Worm (Caenorhabditis elegans) whole organism, L1 larva: Measurements from ENCODE around the gene Y43E12A.2.

ENCODE experiments used
- C04F5.9 ChIP-seq: sonication (generic microtip); optimal IDR thresholded peaks from 2 replicates; lab custom pipeline; 2016; ENCODE audit warnings: missing genetic modification characterization, missing compliant biosample characterization
- C34B4.2 ChIP-seq: sonication (generic microtip); optimal IDR thresholded peaks from 2 replicates; lab custom pipeline; 2017; ENCODE audit warnings: mild to moderate bottlenecking, missing genetic modification characterization, missing compliant biosample characterization
- F16B12.6 ChIP-seq: fragments of 150-350 bp; optimal IDR thresholded peaks from 2 replicates; lab custom pipeline; 2014; ENCODE audit warnings: missing biosample characterization, missing genetic modification characterization
- Y116A8C.19 ChIP-seq: sonication (generic microtip); optimal IDR thresholded peaks from 2 replicates; lab custom pipeline; 2016; ENCODE audit warnings: missing compliant biosample characterization, missing genetic modification characterization, borderline replicate concordance
- aha-1 ChIP-seq: fragments of 150-350 bp; optimal IDR thresholded peaks from 2 replicates; lab custom pipeline; 2014; ENCODE audit warnings: missing biosample characterization, missing genetic modification characterization
- aly-2 ChIP-seq: fragments of 150-350 bp; optimal IDR thresholded peaks from 2 replicates; lab custom pipeline; 2014; ENCODE audit warnings: missing biosample characterization, missing genetic modification characterization
- ceh-63 ChIP-seq: fragments of 200-800 bp; sonication (Bioruptor generic); optimal IDR thresholded peaks from 2 replicates; lab custom pipeline; 2018; ENCODE audit warnings: mild to moderate bottlenecking, missing genetic modification characterization, missing compliant biosample characterization
- ceh-8 ChIP-seq: fragments of 200-800 bp; sonication (Bioruptor generic); optimal IDR thresholded peaks from 2 replicates; lab custom pipeline; 2018; ENCODE audit warnings: mild to moderate bottlenecking, missing genetic modification characterization, moderate library complexity, missing compliant biosample characterization
- ceh-82 ChIP-seq, 3 experiments: fragments of 150-350 bp in 1 of 3; sonication (generic microtip) in 2 of 3; optimal IDR thresholded peaks; 2 replicates each; lab custom pipeline; 2014 to 2017; ENCODE audit warnings: missing biosample characterization in 3 of 3, missing genetic modification characterization in 3 of 3
- ceh-88 ChIP-seq: fragments of 200-800 bp; sonication (Bioruptor generic); IDR thresholded peaks from 2 replicates; pipeline ENCODE4 v1.3.6; 2022; ENCODE audit warnings: missing genetic modification characterization, missing compliant biosample characterization
- ceh-90 ChIP-seq: sonication (generic microtip); optimal IDR thresholded peaks from 2 replicates; lab custom pipeline; 2016; ENCODE audit warnings: missing genetic modification characterization, missing compliant biosample characterization
- ces-1 ChIP-seq: fragments of 150-350 bp; optimal IDR thresholded peaks from 2 replicates; lab custom pipeline; 2014; ENCODE audit warnings: missing biosample characterization, missing genetic modification reagents, missing genetic modification characterization
- dsc-1 ChIP-seq: sonication (generic microtip); optimal IDR thresholded peaks from 2 replicates; lab custom pipeline; 2016; ENCODE audit warnings: mild to moderate bottlenecking, missing genetic modification characterization, missing compliant biosample characterization
- efl-1 ChIP-seq, 4 experiments: fragments of 150-350 bp; optimal IDR thresholded peaks in 3 of 4; peaks in 1 of 4; 1 replicate in 1 of 4; 2 replicates in 3 of 4; lab custom pipeline; 2014; ENCODE audit warnings: missing biosample characterization in 2 of 4, missing genetic modification characterization in 2 of 4, missing genetic modification reagents in 2 of 4
- egl-13 ChIP-seq: sonication (generic microtip); optimal IDR thresholded peaks from 2 replicates; lab custom pipeline; 2016; ENCODE audit warnings: missing genotype, missing genetic modification reagents, missing genetic modification characterization, missing compliant biosample characterization
- egl-27 ChIP-seq, 2 experiments: fragments of 150-350 bp in 1 of 2; sonication (generic microtip); optimal IDR thresholded peaks; 3 replicates each; lab custom pipeline; 2017 to 2018; ENCODE audit warnings: missing biosample characterization in 2 of 2, missing genetic modification characterization in 2 of 2, missing genetic modification reagents in 2 of 2
- elt-2 ChIP-seq: sonication (generic microtip); optimal IDR thresholded peaks from 2 replicates; lab custom pipeline; 2016; ENCODE audit warnings: missing genetic modification characterization, mild to moderate bottlenecking, inconsistent platforms, missing compliant biosample characterization, missing genetic modification reagents
- ets-5 ChIP-seq: fragments of 200-800 bp; sonication (Bioruptor generic); IDR thresholded peaks from 2 replicates; pipeline ENCODE4 v1.3.6; 2022; ENCODE audit warnings: missing genetic modification characterization, missing compliant biosample characterization
- fkh-4 ChIP-seq: sonication (generic microtip); optimal IDR thresholded peaks from 2 replicates; lab custom pipeline; 2016; ENCODE audit warnings: missing compliant biosample characterization, missing genetic modification characterization, borderline replicate concordance
- fkh-8 ChIP-seq: sonication (generic microtip); optimal IDR thresholded peaks from 2 replicates; lab custom pipeline; 2016; ENCODE audit warnings: mild to moderate bottlenecking, missing genetic modification characterization, missing compliant biosample characterization
- fos-1 ChIP-seq: fragments of 150-350 bp; optimal IDR thresholded peaks from 2 replicates; lab custom pipeline; 2014; ENCODE audit warnings: missing biosample characterization, missing genetic modification characterization
- grh-1 ChIP-seq: fragments of 200-800 bp; sonication (Bioruptor generic); IDR thresholded peaks from 2 replicates; pipeline ENCODE4 v1.3.6; 2022; ENCODE audit warnings: missing genetic modification reagents, missing genetic modification characterization, missing compliant biosample characterization
- hlh-4 ChIP-seq: sonication (generic microtip); optimal IDR thresholded peaks from 2 replicates; lab custom pipeline; 2016; ENCODE audit warnings: mild to moderate bottlenecking, missing genetic modification characterization, missing compliant biosample characterization
- hpl-2 ChIP-seq: fragments of 150-350 bp; optimal IDR thresholded peaks from 2 replicates; lab custom pipeline; 2014; ENCODE audit warnings: missing biosample characterization, missing genetic modification reagents, missing genetic modification characterization
- irx-1 ChIP-seq: sonication (generic microtip); optimal IDR thresholded peaks from 2 replicates; lab custom pipeline; 2016; ENCODE audit warnings: missing genetic modification characterization, missing compliant biosample characterization
- jun-1 ChIP-seq: fragments of 150-350 bp; optimal IDR thresholded peaks from 2 replicates; lab custom pipeline; 2014; ENCODE audit warnings: missing biosample characterization, missing genetic modification reagents, missing genetic modification characterization
- lin-35 ChIP-seq, 2 experiments: fragments of 150-350 bp; optimal IDR thresholded peaks; 2 replicates each; lab custom pipeline; 2014; ENCODE audit warnings: missing biosample characterization in 2 of 2, missing genetic modification characterization in 2 of 2, missing genetic modification reagents in 2 of 2
- lir-3 ChIP-seq: sonication (generic microtip); optimal IDR thresholded peaks from 2 replicates; lab custom pipeline; 2016; ENCODE audit warnings: mild to moderate bottlenecking, missing genetic modification characterization, moderate library complexity, missing compliant biosample characterization; ENCODE audit not compliant: poor library complexity
- lsy-2 ChIP-seq, 2 experiments: fragments of 150-350 bp; optimal IDR thresholded peaks; 2 replicates each; lab custom pipeline; 2014; ENCODE audit warnings: missing biosample characterization in 2 of 2, missing genetic modification characterization in 2 of 2
- mab-9 ChIP-seq: fragments of 200-800 bp; sonication (Bioruptor generic); IDR thresholded peaks from 2 replicates; pipeline ENCODE4 v1.3.6; 2022; ENCODE audit warnings: missing genetic modification reagents, missing genetic modification characterization, missing compliant biosample characterization
- mef-2 ChIP-seq: fragments of 150-350 bp; optimal IDR thresholded peaks from 2 replicates; lab custom pipeline; 2014; ENCODE audit warnings: missing biosample characterization, missing genetic modification characterization
- nhr-11 ChIP-seq: fragments of 150-350 bp; optimal IDR thresholded peaks from 2 replicates; lab custom pipeline; 2014; ENCODE audit warnings: missing biosample characterization, missing genetic modification characterization
- nhr-19 ChIP-seq: fragments of 200-800 bp; sonication (Bioruptor generic); conservative IDR thresholded peaks from 2 replicates; pipeline ENCODE4 v1.3.6; 2022; ENCODE audit warnings: missing genetic modification characterization, missing compliant biosample characterization
- nhr-28 ChIP-seq: fragments of 150-350 bp; optimal IDR thresholded peaks from 2 replicates; lab custom pipeline; 2014; ENCODE audit warnings: missing biosample characterization, missing genetic modification characterization
- nhr-47 ChIP-seq: sonication (generic microtip); optimal IDR thresholded peaks from 2 replicates; lab custom pipeline; 2016; ENCODE audit warnings: mild to moderate bottlenecking, missing genetic modification characterization, moderate library complexity, missing compliant biosample characterization
- nhr-71 ChIP-seq: sonication (generic microtip); optimal IDR thresholded peaks from 2 replicates; lab custom pipeline; 2016; ENCODE audit warnings: mild to moderate bottlenecking, missing genetic modification characterization, moderate library complexity, missing compliant biosample characterization
- nhr-84 ChIP-seq: sonication (generic microtip); optimal IDR thresholded peaks from 2 replicates; lab custom pipeline; 2017; ENCODE audit warnings: missing biosample characterization, missing genetic modification characterization
- nhr-85 ChIP-seq: sonication (generic microtip); peaks from one replicate; lab custom pipeline; 2016; ENCODE audit warnings: missing genetic modification characterization, inconsistent platforms, missing compliant biosample characterization
- snu-23 ChIP-seq: sonication (generic microtip); optimal IDR thresholded peaks from 2 replicates; lab custom pipeline; 2016; ENCODE audit warnings: missing genetic modification characterization, missing compliant biosample characterization
- sox-4 ChIP-seq: sonication (generic microtip); optimal IDR thresholded peaks from 2 replicates; lab custom pipeline; 2016; ENCODE audit warnings: missing genetic modification characterization, missing compliant biosample characterization
- sptf-1 ChIP-seq: fragments of 150-350 bp; optimal IDR thresholded peaks from 2 replicates; lab custom pipeline; 2014; ENCODE audit warnings: missing biosample characterization, missing genetic modification characterization
- tbx-2 ChIP-seq: sonication (generic microtip); optimal IDR thresholded peaks from 2 replicates; lab custom pipeline; 2016; ENCODE audit warnings: missing genetic modification characterization, missing compliant biosample characterization
- unc-130 ChIP-seq: fragments of 150-350 bp; optimal IDR thresholded peaks from 2 replicates; lab custom pipeline; 2017; ENCODE audit warnings: missing biosample characterization, missing genetic modification characterization, inconsistent platforms
- unc-30 ChIP-seq: sonication (generic microtip); optimal IDR thresholded peaks from 2 replicates; lab custom pipeline; 2017; ENCODE audit warnings: missing biosample characterization, missing genetic modification characterization
- unc-62 ChIP-seq: fragments of 150-350 bp; optimal IDR thresholded peaks from 2 replicates; lab custom pipeline; 2014; ENCODE audit warnings: missing biosample characterization, missing genetic modification reagents, missing genetic modification characterization
- unc-86 ChIP-seq: sonication (generic microtip); optimal IDR thresholded peaks from 2 replicates; lab custom pipeline; 2016; ENCODE audit warnings: missing genetic modification characterization, missing compliant biosample characterization
- vab-15 ChIP-seq: sonication (generic microtip); optimal IDR thresholded peaks from 2 replicates; lab custom pipeline; 2017; ENCODE audit warnings: missing genotype, mild to moderate bottlenecking, missing genetic modification characterization, missing compliant biosample characterization
- xbp-1 ChIP-seq: sonication (generic microtip); optimal IDR thresholded peaks from 2 replicates; lab custom pipeline; 2016; ENCODE audit warnings: missing genetic modification characterization, missing compliant biosample characterization
- zag-1 ChIP-seq: fragments of 150-350 bp; optimal IDR thresholded peaks from 2 replicates; lab custom pipeline; 2014; ENCODE audit warnings: missing biosample characterization, missing genetic modification characterization
- zip-4 ChIP-seq: fragments of 200-800 bp; sonication (Bioruptor generic); optimal IDR thresholded peaks from 2 replicates; lab custom pipeline; 2018; ENCODE audit warnings: mild to moderate bottlenecking, missing genetic modification characterization, moderate library complexity, missing compliant biosample characterization
- ztf-11 ChIP-seq, 2 experiments: sonication (generic microtip); optimal IDR thresholded peaks; 2 replicates each; lab custom pipeline; 2016 to 2017; ENCODE audit warnings: missing genetic modification characterization in 2 of 2, missing biosample characterization in 1 of 2, missing compliant biosample characterization in 1 of 2
- ztf-4 ChIP-seq: fragments of 150-350 bp; optimal IDR thresholded peaks from 2 replicates; lab custom pipeline; 2014; ENCODE audit warnings: missing biosample characterization, missing genetic modification characterization

Y43E12A.2 gene

ce11 chrIV:10935336-10935735 lies 46.5 kb upstream of the Y43E12A.2 start (continued):
- no peak for TF ChIP-seq ets-5 (GFP tag; lab: Robert Waterston, UW)
- TF ChIP-seq zag-1, result no peak
- TF ChIP-seq nhr-28 (tag; lab: Kevin White, UChicago), result no peak
- TF ChIP-seq xbp-1, result peak; percentile 91
- TF ChIP-seq hlh-4 (tag; lab: Kevin White, UChicago), result no peak
- TF ChIP-seq nhr-85 (tag; lab: Kevin White, UChicago), result peak; percentile 93
- peak; percentile 96 for TF ChIP-seq unc-86 (tag; lab: Kevin White, UChicago)
- TF ChIP-seq aly-2 (tag; lab: Kevin White, UChicago), result peak; percentile 67
- TF ChIP-seq C04F5.9 (tag; lab: Kevin White, UChicago), result peak; percentile 60
- no peak for TF ChIP-seq C34B4.2 (tag; lab: Kevin White, UChicago)
- TF ChIP-seq aha-1 (tag; lab: Kevin White, UChicago), result peak; percentile 63
- peak; percentile 76 for TF ChIP-seq irx-1 (tag; lab: Kevin White, UChicago)
- TF ChIP-seq ceh-82 (tag; optimal IDR thresholded peaks at IDR 0.05; lab: Kevin White, UChicago), result peak; percentile 47 to 84 (median 66)
- no peak for TF ChIP-seq sptf-1 (tag; lab: Kevin White, UChicago)
- TF ChIP-seq lsy-2 (tag; optimal IDR thresholded peaks at IDR 0.05; lab: Kevin White, UChicago), result peak; percentile 89 to 90
- peak; percentile 93 for TF ChIP-seq nhr-47 (tag; lab: Kevin White, UChicago)
- TF ChIP-seq mef-2 (tag; lab: Kevin White, UChicago), result peak; percentile 85
- no peak for TF ChIP-seq ceh-63 (GFP tag; lab: Kevin White, UChicago)
- peak; percentile 79 to 86 for TF ChIP-seq lin-35 (GFP tag; optimal IDR thresholded peaks at IDR 0.05; lab: Kevin White, UChicago)
- TF ChIP-seq nhr-84 (tag; lab: Kevin White, UChicago), result no peak
- TF ChIP-seq egl-13 (tag; lab: Kevin White, UChicago), result peak; percentile 83
- TF ChIP-seq vab-15 (tag; lab: Kevin White, UChicago), result peak; percentile 80
- peak; percentile 92 for TF ChIP-seq nhr-19 (GFP tag; lab: Robert Waterston, UW)
- TF ChIP-seq jun-1, result peak; percentile 87
- no peak for TF ChIP-seq mab-9 (GFP tag; lab: Robert Waterston, UW)
- peak; percentile 30 for TF ChIP-seq hpl-2
- TF ChIP-seq ztf-11 (tag; optimal IDR thresholded peaks at IDR 0.05; lab: Kevin White, UChicago), result peak in 1 of 2 experiments; percentile 86
- peak; percentile 90 for TF ChIP-seq nhr-11 (tag; lab: Kevin White, UChicago)
- peak; percentile 11 for TF ChIP-seq F16B12.6 (tag; lab: Kevin White, UChicago)
- TF ChIP-seq unc-130 (tag; lab: Kevin White, UChicago), result peak; percentile 65
- TF ChIP-seq Y116A8C.19 (tag; lab: Kevin White, UChicago), result no peak
- peak; percentile 51 for TF ChIP-seq grh-1 (GFP tag; lab: Robert Waterston, UW)
- peak; percentile 69 for TF ChIP-seq ceh-88 (GFP tag; lab: Robert Waterston, UW)
- TF ChIP-seq unc-62 (GFP tag; lab: Kevin White, UChicago), result no peak
- peak; percentile 94 for TF ChIP-seq ztf-4 (tag; lab: Kevin White, UChicago)
- peak; percentile 50 for TF ChIP-seq elt-2 (tag; lab: Kevin White, UChicago)
- peak; percentile 94 for TF ChIP-seq fkh-8 (tag; lab: Kevin White, UChicago)
- peak; percentile 99 for TF ChIP-seq dsc-1 (tag; lab: Kevin White, UChicago)
- no peak for TF ChIP-seq ces-1 (GFP tag; lab: Kevin White, UChicago)
- TF ChIP-seq nhr-71 (tag; lab: Kevin White, UChicago), result peak; percentile 98
- peak; percentile 87 for TF ChIP-seq ceh-8 (GFP tag; lab: Kevin White, UChicago)
- TF ChIP-seq snu-23 (GFP tag; lab: Kevin White, UChicago), result peak; percentile 96
- peak; percentile 88 for TF ChIP-seq fkh-4 (tag; lab: Kevin White, UChicago)
- TF ChIP-seq efl-1 (optimal IDR thresholded peaks at IDR 0.05; lab: Kevin White, UChicago), result peak; percentile 79 to 82
- peak; percentile 61 to 94 for TF ChIP-seq efl-1 (GFP tag; optimal IDR thresholded peaks at IDR 0.05 in 1 of 2; lab: Kevin White, UChicago)
- TF ChIP-seq zip-4 (GFP tag; lab: Kevin White, UChicago), result peak; percentile 51
- no peak for TF ChIP-seq unc-30 (tag; lab: Kevin White, UChicago)
- TF ChIP-seq ceh-90, result no peak
- peak; percentile 77 for TF ChIP-seq fos-1 (tag; lab: Kevin White, UChicago)
- TF ChIP-seq tbx-2 (tag; lab: Kevin White, UChicago), result peak; percentile 90
- TF ChIP-seq sox-4, result peak; percentile 78
- TF ChIP-seq egl-27 (tag; optimal IDR thresholded peaks at IDR 0.05; lab: Kevin White, UChicago), result peak in 1 of 2 experiments; percentile 44
- peak; percentile 85 for TF ChIP-seq lir-3 (tag; lab: Kevin White, UChicago)
